Fruit fly (Drosophila melanogaster): ENCODE data around the gene CG31643.

CG31643 gene

DNA sequence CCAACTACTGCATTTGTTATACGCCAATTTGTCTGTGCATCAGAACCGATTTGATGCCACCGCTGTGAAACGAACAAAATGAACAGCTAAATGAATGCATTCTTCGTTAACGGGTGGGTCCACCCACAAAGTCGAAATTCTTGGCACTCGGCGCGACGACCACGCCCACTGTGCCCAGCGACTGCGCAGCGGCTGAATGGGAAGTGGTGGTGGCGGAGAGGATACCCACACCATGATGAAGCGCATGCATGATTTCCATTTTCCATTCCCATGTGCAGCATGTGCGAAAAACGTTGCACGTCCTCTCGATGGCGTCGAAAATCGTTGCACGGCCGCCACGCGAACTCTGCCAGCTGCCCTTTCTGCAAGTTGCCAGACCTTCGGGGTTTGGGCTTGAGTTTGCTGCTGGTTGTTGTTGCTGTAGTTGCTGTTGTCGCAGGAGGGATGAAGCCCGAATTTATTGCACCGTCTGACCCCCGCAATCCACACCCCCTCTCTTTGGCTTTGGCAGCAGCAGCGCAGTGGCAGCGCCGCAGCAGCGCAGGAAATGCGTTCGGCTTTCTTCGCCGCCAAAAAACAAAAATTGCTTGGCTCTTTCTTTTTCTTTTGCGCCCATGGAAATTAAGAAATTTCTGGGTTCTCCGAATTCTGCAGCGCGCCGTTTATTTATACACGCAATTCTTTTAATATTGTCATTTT is 43.4 kb downstream of the CG31643 start (continued):
- TF ChIP-seq CG4820 (GFP tag; optimal IDR thresholded peaks at IDR 0.05) (no peak), HmgD (GFP tag; optimal IDR thresholded peaks at IDR 0.05) (no peak), CG4360 (GFP tag; IDR thresholded peaks at IDR 0.05) (peak; percentile 50; the same call in 1 of the 2 replicates), twi (tag; optimal IDR thresholded peaks at IDR 0.05) (peak; percentile 38), nerfin-1 (tag; optimal IDR thresholded peaks at IDR 0.05) (peak; percentile 20), CG7987 (GFP tag; optimal IDR thresholded peaks at IDR 0.05) (no peak), CG5953 (GFP tag; IDR thresholded peaks at IDR 0.05) (no peak), da (GFP tag; optimal IDR thresholded peaks at IDR 0.05) (peak; percentile 5), ap (GFP tag; IDR thresholded peaks at IDR 0.05) (no peak), Deaf1 (tag; optimal IDR thresholded peaks at IDR 0.05) (peak; percentile 14), Fer3 (tag; optimal IDR thresholded peaks at IDR 0.05) (no peak), bbx (GFP tag; IDR thresholded peaks at IDR 0.05; ENCODE audit: partially characterized antibody) (no peak), ara (GFP tag; IDR thresholded peaks at IDR 0.05) (no peak), CG42726 (GFP tag; IDR thresholded peaks at IDR 0.05; ENCODE audit: partially characterized antibody) (peak; percentile 100), Atf-2 (GFP tag; optimal IDR thresholded peaks at IDR 0.05) (no peak), CG34422 (GFP tag; IDR thresholded peaks at IDR 0.05) (0 out of 3 replicates have a peak, but pooled peaks have one; percentile 25), ssp (GFP tag; IDR thresholded peaks at IDR 0.05) (no peak), CG8478 (optimal IDR thresholded peaks at IDR 0.05) (peak; percentile 21), ase (GFP tag; IDR thresholded peaks at IDR 0.05) (no peak), pros (GFP tag; optimal IDR thresholded peaks at IDR 0.05) (peak; percentile 86), abd-A (tag; optimal IDR thresholded peaks at IDR 0.05) (peak; percentile 28), CG2199 (GFP tag; IDR thresholded peaks at IDR 0.05) (peak; percentile 70; the same call in 1 of the 3 replicates), jigr1 (GFP tag; IDR thresholded peaks at IDR 0.05) (no peak), CG7556 (GFP tag; optimal IDR thresholded peaks at IDR 0.05) (no peak), Gsc (GFP tag; IDR thresholded peaks at IDR 0.05) (no peak), Hey (tag; optimal IDR thresholded peaks at IDR 0.05) (peak; percentile 8), crol (GFP tag; IDR thresholded peaks at IDR 0.05) (peak; percentile 45; the same call in 1 of the 2 replicates), CG17912 (GFP tag; optimal IDR thresholded peaks at IDR 0.05) (no peak), Myb (GFP tag; optimal IDR thresholded peaks at IDR 0.05) (no peak), CG12769 (tag; optimal IDR thresholded peaks at IDR 0.05) (no peak), MBD-R2 (GFP tag; IDR thresholded peaks at IDR 0.05) (no peak), CG12155 (GFP tag; optimal IDR thresholded peaks at IDR 0.05) (peak; percentile 6), cad (GFP tag; optimal IDR thresholded peaks at IDR 0.05) (no peak), Elba2 (GFP tag; optimal IDR thresholded peaks at IDR 0.05) (no peak), CG34376 (GFP tag; optimal IDR thresholded peaks at IDR 0.05) (no peak), ewg (GFP tag; optimal IDR thresholded peaks at IDR 0.05) (peak; percentile 72), CG4707 (GFP tag; optimal IDR thresholded peaks at IDR 0.05) (peak; percentile 21), CG31224 (GFP tag; IDR thresholded peaks at IDR 0.05) (no peak), exex (tag; optimal IDR thresholded peaks at IDR 0.05) (no peak), Gug (GFP tag; IDR thresholded peaks at IDR 0.05) (no peak), Meics (GFP tag; optimal IDR thresholded peaks at IDR 0.05) (no peak), CG6683 (GFP tag; optimal IDR thresholded peaks at IDR 0.05) (no peak), run (tag; optimal IDR thresholded peaks at IDR 0.05) (no peak), CG30020 (tag; optimal IDR thresholded peaks at IDR 0.05) (no peak), disco-r (GFP tag; optimal IDR thresholded peaks at IDR 0.05) (no peak), odd (GFP tag; optimal IDR thresholded peaks at IDR 0.05) (no peak), CG12391 (tag; optimal IDR thresholded peaks at IDR 0.05) (no peak), NK7.1 (GFP tag; optimal IDR thresholded peaks at IDR 0.05) (no peak), CG13287 (GFP tag; IDR thresholded peaks at IDR 0.05; ENCODE audit: partially characterized antibody) (no peak), stc (GFP tag; IDR thresholded peaks at IDR 0.05) (peak; percentile 20; the same call in 1 of the 2 replicates), cg (GFP tag; optimal IDR thresholded peaks at IDR 0.05) (peak; percentile 27)

Data from whole organism, embryonic.